Worm (Caenorhabditis elegans) whole organism, late embryonic: ENCODE results near the gene nhr-291.

Experiments
- C08G9.2 ChIP-seq: sonication (generic microtip); optimal IDR thresholded peaks from 2 replicates; lab custom pipeline; 2016; ENCODE audit warnings: mild to moderate bottlenecking, missing genetic modification characterization, moderate library complexity, missing compliant biosample characterization
- C38D4.7 ChIP-seq: fragments of 200-800 bp; sonication (Bioruptor generic); optimal IDR thresholded peaks from 2 replicates; lab custom pipeline; 2018; ENCODE audit warnings: mild to moderate bottlenecking, missing genetic modification characterization, moderate library complexity, missing compliant biosample characterization
- K02D7.2 ChIP-seq: sonication (generic microtip); optimal IDR thresholded peaks from 2 replicates; lab custom pipeline; 2017; ENCODE audit warnings: mild to moderate bottlenecking, missing genetic modification characterization, missing compliant biosample characterization
- K09A11.1 ChIP-seq: sonication (generic microtip); optimal IDR thresholded peaks from 2 replicates; lab custom pipeline; 2017; ENCODE audit warnings: antibody characterized with exemption, mild to moderate bottlenecking, missing genetic modification characterization, missing compliant biosample characterization; ENCODE audit not compliant: insufficient read depth
- ahr-1 ChIP-seq: sonication (generic microtip); optimal IDR thresholded peaks from 2 replicates; lab custom pipeline; 2016; ENCODE audit warnings: missing genetic modification characterization, missing compliant biosample characterization
- ama-1 ChIP-seq: fragments of 150-350 bp; optimal IDR thresholded peaks from 2 replicates; lab custom pipeline; 2014
- ceh-18 ChIP-seq: sonication (generic microtip); optimal IDR thresholded peaks from 2 replicates; lab custom pipeline; 2016; ENCODE audit warnings: missing genetic modification characterization, missing compliant biosample characterization
- ceh-19 ChIP-seq: fragments of 200-800 bp; sonication (Bioruptor generic); optimal IDR thresholded peaks from 2 replicates; lab custom pipeline; 2018; ENCODE audit warnings: mild to moderate bottlenecking, missing genetic modification characterization, missing compliant biosample characterization
- ceh-2 ChIP-seq: sonication (generic microtip); optimal IDR thresholded peaks from 2 replicates; lab custom pipeline; 2016; ENCODE audit warnings: missing genotype, missing genetic modification characterization, missing compliant biosample characterization
- ceh-24 ChIP-seq: sonication (generic microtip); optimal IDR thresholded peaks from 2 replicates; lab custom pipeline; 2016; ENCODE audit warnings: mild to moderate bottlenecking, missing genetic modification characterization, missing compliant biosample characterization
- ceh-6 ChIP-seq: fragments of 200-800 bp; sonication (Bioruptor generic); optimal IDR thresholded peaks from 2 replicates; lab custom pipeline; 2018; ENCODE audit warnings: mild to moderate bottlenecking, missing genetic modification characterization, missing compliant biosample characterization
- ceh-9 ChIP-seq: sonication (generic microtip); optimal IDR thresholded peaks from 2 replicates; lab custom pipeline; 2016; ENCODE audit warnings: mild to moderate bottlenecking, missing genetic modification characterization, inconsistent platforms, missing compliant biosample characterization
- hlh-13 ChIP-seq: fragments of 200-800 bp; sonication (Bioruptor generic); optimal IDR thresholded peaks from 2 replicates; lab custom pipeline; 2018; ENCODE audit warnings: mild to moderate bottlenecking, missing genetic modification characterization, missing compliant biosample characterization
- hlh-30 ChIP-seq: sonication (generic microtip); optimal IDR thresholded peaks from 2 replicates; lab custom pipeline; 2017; ENCODE audit warnings: antibody characterized with exemption, missing genetic modification characterization, missing compliant biosample characterization; ENCODE audit not compliant: insufficient read depth
- hlh-6 ChIP-seq: sonication (generic microtip); optimal IDR thresholded peaks from 2 replicates; lab custom pipeline; 2016; ENCODE audit warnings: missing genotype, missing genetic modification characterization, missing compliant biosample characterization
- hlh-8 ChIP-seq: sonication (generic microtip); optimal IDR thresholded peaks from 2 replicates; lab custom pipeline; 2016; ENCODE audit warnings: missing genotype, missing genetic modification characterization, missing compliant biosample characterization
- lim-6 ChIP-seq: sonication (generic microtip); optimal IDR thresholded peaks from 2 replicates; lab custom pipeline; 2016; ENCODE audit warnings: missing genetic modification characterization, missing compliant biosample characterization
- lin-11 ChIP-seq: fragments of 200-800 bp; sonication (Bioruptor generic); optimal IDR thresholded peaks from 2 replicates; lab custom pipeline; 2018; ENCODE audit warnings: mild to moderate bottlenecking, missing genetic modification characterization, missing compliant biosample characterization
- nhr-11 ChIP-seq: fragments of 150-350 bp; optimal IDR thresholded peaks from 2 replicates; lab custom pipeline; 2014; ENCODE audit warnings: missing biosample characterization, missing genetic modification characterization
- odd-2 ChIP-seq: sonication (generic microtip); optimal IDR thresholded peaks from 2 replicates; lab custom pipeline; 2017; ENCODE audit warnings: antibody characterized with exemption, mild to moderate bottlenecking, missing genetic modification characterization, missing compliant biosample characterization
- pat-9 ChIP-seq: fragments of 200-800 bp; sonication (Bioruptor generic); optimal IDR thresholded peaks from 2 replicates; lab custom pipeline; 2018; ENCODE audit warnings: mild to moderate bottlenecking, missing genetic modification characterization, moderate library complexity, missing compliant biosample characterization
- pha-2 ChIP-seq: sonication (generic microtip); optimal IDR thresholded peaks from 2 replicates; lab custom pipeline; 2017; ENCODE audit warnings: mild to moderate bottlenecking, missing genetic modification characterization, missing compliant biosample characterization
- pqm-1 ChIP-seq: sonication (generic microtip); optimal IDR thresholded peaks from 2 replicates; lab custom pipeline; 2016; ENCODE audit warnings: missing genetic modification characterization, missing compliant biosample characterization
- pros-1 ChIP-seq: fragments of 150-350 bp; optimal IDR thresholded peaks from 2 replicates; lab custom pipeline; 2014; ENCODE audit warnings: missing biosample characterization, missing genetic modification reagents, missing genetic modification characterization
- sox-4 ChIP-seq: sonication (generic microtip); optimal IDR thresholded peaks from 2 replicates; lab custom pipeline; 2017; ENCODE audit warnings: mild to moderate bottlenecking, missing genetic modification characterization, inconsistent platforms, missing compliant biosample characterization
- tbx-2 ChIP-seq: sonication (generic microtip); optimal IDR thresholded peaks from 2 replicates; lab custom pipeline; 2016; ENCODE audit warnings: missing genetic modification characterization, missing compliant biosample characterization
- tbx-7 ChIP-seq: sonication (generic microtip); optimal IDR thresholded peaks from 2 replicates; lab custom pipeline; 2016; ENCODE audit warnings: missing genotype, missing genetic modification characterization, missing compliant biosample characterization
- ttx-3 ChIP-seq: sonication (generic microtip); optimal IDR thresholded peaks from 2 replicates; lab custom pipeline; 2016; ENCODE audit warnings: missing genetic modification reagents, missing genetic modification characterization, missing compliant biosample characterization
- unc-3 ChIP-seq, 2 experiments: fragments of 200-800 bp in 1 of 2; sonication (Bioruptor generic) in 1 of 2; sonication (generic microtip) in 1 of 2; conservative IDR thresholded peaks in 1 of 2; optimal IDR thresholded peaks in 1 of 2; 2 replicates each; pipeline versions ENCODE4 v1.3.6 to Lab custom; 2016 to 2022; ENCODE audit warnings: missing compliant biosample characterization in 2 of 2, missing genetic modification characterization in 2 of 2, missing genetic modification reagents in 1 of 2
- unc-42 ChIP-seq: sonication (generic microtip); optimal IDR thresholded peaks from 2 replicates; lab custom pipeline; 2016; ENCODE audit warnings: missing genotype, missing genetic modification characterization, missing compliant biosample characterization
- unc-55 ChIP-seq: sonication (generic microtip); optimal IDR thresholded peaks from 2 replicates; lab custom pipeline; 2017; ENCODE audit warnings: missing biosample characterization, missing genetic modification reagents, missing genetic modification characterization
- unc-86 ChIP-seq: sonication (generic microtip); optimal IDR thresholded peaks from 2 replicates; lab custom pipeline; 2016; ENCODE audit warnings: missing genetic modification characterization, missing compliant biosample characterization
- ztf-16 ChIP-seq: sonication (generic microtip); optimal IDR thresholded peaks from 2 replicates; lab custom pipeline; 2017; ENCODE audit warnings: missing genetic modification characterization, missing compliant biosample characterization

nhr-291 gene

ce11 chrV:15332851-15333250 lies 14.1 kb downstream of the nhr-291 start, which contains the start of gene srw-113:
TSS of gene srw-113 (plus strand) at chrV:15333151.
- no peak for TF ChIP-seq sox-4 (tag; lab: Kevin White, UChicago)
- no peak for TF ChIP-seq C08G9.2 (tag; lab: Kevin White, UChicago)
- TF ChIP-seq tbx-2, result no peak
- no peak for TF ChIP-seq lim-6 (tag; lab: Kevin White, UChicago)
- no peak for TF ChIP-seq hlh-13 (GFP tag; lab: Kevin White, UChicago)
- TF ChIP-seq odd-2, result no peak
- no peak for TF ChIP-seq ztf-16 (tag; lab: Kevin White, UChicago)
- no peak for TF ChIP-seq ceh-6 (GFP tag; lab: Kevin White, UChicago)
- TF ChIP-seq ceh-2 (tag; lab: Kevin White, UChicago), result no peak
- TF ChIP-seq unc-3 (GFP tag; conservative IDR thresholded peaks at IDR 0.05; lab: Robert Waterston, UW), result no peak
- TF ChIP-seq unc-3 (tag; optimal IDR thresholded peaks at IDR 0.05; lab: Kevin White, UChicago), result no peak
- TF ChIP-seq tbx-7 (tag; lab: Kevin White, UChicago), result no peak
- TF ChIP-seq ahr-1 (tag; lab: Kevin White, UChicago), result no peak
- no peak for TF ChIP-seq nhr-11 (tag; lab: Kevin White, UChicago)
- TF ChIP-seq hlh-6 (tag; lab: Kevin White, UChicago), result no peak
- TF ChIP-seq ceh-9 (tag; lab: Kevin White, UChicago), result no peak
- no peak for TF ChIP-seq hlh-8 (tag; lab: Kevin White, UChicago)
- no peak for TF ChIP-seq unc-86 (tag; lab: Kevin White, UChicago)
- no peak for TF ChIP-seq pros-1
- no peak for TF ChIP-seq hlh-30 (tag; lab: Kevin White, UChicago)
- TF ChIP-seq ttx-3 (tag; lab: Kevin White, UChicago), result no peak

DNA sequence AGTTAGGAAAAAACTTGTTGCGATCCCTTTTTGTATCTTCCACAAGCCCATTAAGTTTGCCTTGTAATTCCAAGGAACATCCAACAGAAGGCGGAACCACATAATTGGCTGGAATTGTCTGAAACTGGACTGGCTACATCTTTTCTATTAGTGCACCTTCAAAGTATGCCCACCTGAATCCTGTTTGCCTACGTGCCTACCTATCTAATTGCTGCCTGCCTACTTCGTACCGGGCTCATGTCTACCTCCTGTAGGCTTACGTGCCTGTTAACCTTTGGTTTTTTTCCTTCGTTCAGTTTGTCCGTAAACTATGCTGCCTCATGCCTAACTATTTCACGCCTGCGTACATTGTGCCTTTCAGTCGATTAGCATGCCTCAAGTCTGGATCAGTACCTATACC lies 18.6 kb downstream of the nhr-291 start, which contains the start of gene wrt-7:
Gene wrt-7 (minus strand): TSS at position 101 of the 400 bp plus-strand sequence.
- TF ChIP-seq ceh-19 (GFP tag; lab: Kevin White, UChicago) (no peak), pros-1 (no peak), ama-1 (lab: Kevin White, UChicago) (no peak), pat-9 (tag; lab: Kevin White, UChicago) (no peak), unc-86 (tag; lab: Kevin White, UChicago) (no peak), pha-2 (tag; lab: Kevin White, UChicago) (no peak), ceh-18 (no peak), ceh-6 (GFP tag; lab: Kevin White, UChicago) (no peak), lin-11 (no peak), K02D7.2 (tag; lab: Kevin White, UChicago) (no peak), ahr-1 (tag; lab: Kevin White, UChicago) (no peak), ztf-16 (tag; lab: Kevin White, UChicago) (no peak), pqm-1 (tag; lab: Kevin White, UChicago) (no peak), K09A11.1 (tag; lab: Kevin White, UChicago) (no peak)

DNA sequence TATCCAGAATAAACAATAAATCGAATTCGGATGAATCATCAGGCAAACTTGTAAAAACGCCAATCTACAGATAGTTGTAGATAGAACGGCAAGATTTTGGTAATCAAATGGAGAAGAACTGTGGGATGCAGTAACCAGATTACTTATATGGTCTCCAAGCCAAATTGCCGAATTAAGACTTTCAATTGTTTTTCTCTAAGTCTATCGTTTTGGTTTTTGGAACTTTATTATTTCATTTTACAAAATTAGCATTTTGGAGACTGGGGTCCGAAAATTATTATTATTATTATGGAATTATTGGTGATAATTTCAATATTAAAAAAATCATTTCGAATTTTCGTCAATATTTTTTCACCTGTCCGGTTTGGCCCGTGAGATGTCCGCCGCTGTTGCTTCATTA lies 20.6 kb downstream of the nhr-291 start, which contains the start of gene clec-228:
Gene clec-228 (minus strand): TSS at position 101 of the 400 bp plus-strand sequence.
- TF ChIP-seq hlh-30 (tag; lab: Kevin White, UChicago) (no peak), pqm-1 (tag; lab: Kevin White, UChicago) (no peak), unc-42 (tag; lab: Kevin White, UChicago) (no peak), ceh-24 (tag; lab: Kevin White, UChicago) (no peak), unc-55 (no peak), ceh-6 (GFP tag; lab: Kevin White, UChicago) (no peak), pros-1 (no peak)

ce11 chrV:15341404-15341803 lies 22.6 kb downstream of the nhr-291 start, which contains the start of gene clec-229:
TSS of gene clec-229 (minus strand) at chrV:15341504.
- no peak for TF ChIP-seq hlh-30 (tag; lab: Kevin White, UChicago)
- TF ChIP-seq ceh-19 (GFP tag; lab: Kevin White, UChicago), result no peak
- no peak for TF ChIP-seq C38D4.7 (GFP tag; lab: Kevin White, UChicago)
- TF ChIP-seq ttx-3 (tag; lab: Kevin White, UChicago), result no peak
- no peak for TF ChIP-seq pqm-1 (tag; lab: Kevin White, UChicago)
